Fruit fly (Drosophila melanogaster): ENCODE results near the gene His3.3B.
A peak's percentile ranks its signal among the peaks of the same experiment; 100 is the strongest.

The His3.3B gene

DNA sequence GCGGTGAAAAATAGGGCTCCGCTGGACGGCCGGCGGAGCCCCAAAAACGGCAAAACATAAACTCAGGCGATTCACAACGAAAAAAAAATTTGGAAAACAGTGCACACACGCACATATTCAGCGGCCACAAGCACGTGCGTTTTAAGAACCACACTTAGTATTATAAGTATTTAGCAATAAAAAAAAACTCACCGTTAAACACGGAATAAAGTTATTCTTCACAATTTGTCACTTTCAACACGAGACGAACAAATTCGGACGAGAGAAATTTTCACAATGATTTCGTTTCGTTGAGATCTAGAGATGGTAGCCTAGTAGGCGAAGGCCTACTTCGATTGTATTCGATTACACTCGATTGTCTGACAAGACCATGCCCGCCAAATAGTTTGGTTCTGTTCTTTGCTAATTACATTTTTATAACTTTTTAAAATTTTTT, at the start of gene His3.3B:
Gene His3.3B (minus strand): TSS at position 282 of the 436 bp plus-strand sequence.
- TF ChIP-seq CG17801 (GFP tag; optimal IDR thresholded peaks at IDR 0.05; ENCODE audit: partially characterized antibody): no peak

DNA sequence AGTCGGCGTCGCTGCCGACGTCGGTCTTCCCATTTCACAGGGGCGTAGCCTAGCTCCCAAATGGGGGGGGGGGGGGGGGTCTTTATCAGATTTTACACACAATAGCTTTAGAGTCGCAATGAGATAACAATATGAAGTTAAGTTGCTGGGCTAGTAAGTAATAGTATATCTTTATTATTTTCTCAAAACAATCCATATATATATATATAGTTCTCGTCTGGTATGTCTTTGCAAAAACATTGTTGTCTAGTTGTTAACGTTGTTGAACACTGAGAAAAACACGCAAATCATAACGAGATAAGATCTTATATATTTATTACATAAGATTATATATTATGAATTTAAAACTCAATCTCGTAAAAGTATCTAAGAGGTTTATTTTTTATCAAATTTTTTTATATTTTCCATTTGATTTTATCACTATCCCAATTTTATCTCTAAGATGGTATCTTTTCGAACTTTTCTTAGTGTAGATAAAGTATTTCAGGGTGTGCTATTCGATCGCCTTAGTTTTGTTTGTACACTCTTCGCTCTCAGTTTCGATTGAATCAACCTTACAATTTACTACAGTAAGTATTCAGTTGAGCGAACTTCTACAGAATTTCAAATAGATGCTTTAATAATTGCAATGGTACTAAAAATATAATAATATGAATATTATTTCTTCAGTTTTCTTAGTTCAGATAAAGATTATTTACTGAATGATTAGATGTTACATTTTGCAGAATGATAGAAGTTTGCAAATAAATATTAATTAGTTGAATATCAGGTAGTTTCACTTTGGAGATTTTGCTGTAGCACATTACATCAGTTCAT, 45.6 kb upstream of the His3.3B start:
- TF ChIP-seq CG17801 (GFP tag; optimal IDR thresholded peaks at IDR 0.05; ENCODE audit: partially characterized antibody): peak; percentile 49

DNA sequence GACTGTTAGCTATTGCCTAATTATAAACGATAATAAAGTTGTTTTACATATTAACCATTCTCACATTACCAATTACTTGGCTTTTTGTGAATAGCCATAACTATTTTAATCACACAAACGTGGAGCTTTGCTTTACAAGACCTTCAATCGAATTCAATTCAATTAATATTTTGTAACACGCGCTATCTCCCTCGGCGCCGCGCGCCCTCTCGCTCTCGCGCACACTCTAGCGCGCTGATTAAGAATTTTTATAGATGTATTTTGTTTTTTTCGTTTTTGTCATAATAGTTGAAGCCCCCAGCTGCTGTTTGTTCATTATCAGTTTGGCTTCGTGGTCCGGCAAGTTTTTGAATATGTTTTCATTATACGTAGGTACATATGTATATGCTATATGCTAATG, 44.6 kb upstream of the His3.3B start:
- TF ChIP-seq CG17801 (GFP tag; optimal IDR thresholded peaks at IDR 0.05; ENCODE audit: partially characterized antibody): no peak

DNA sequence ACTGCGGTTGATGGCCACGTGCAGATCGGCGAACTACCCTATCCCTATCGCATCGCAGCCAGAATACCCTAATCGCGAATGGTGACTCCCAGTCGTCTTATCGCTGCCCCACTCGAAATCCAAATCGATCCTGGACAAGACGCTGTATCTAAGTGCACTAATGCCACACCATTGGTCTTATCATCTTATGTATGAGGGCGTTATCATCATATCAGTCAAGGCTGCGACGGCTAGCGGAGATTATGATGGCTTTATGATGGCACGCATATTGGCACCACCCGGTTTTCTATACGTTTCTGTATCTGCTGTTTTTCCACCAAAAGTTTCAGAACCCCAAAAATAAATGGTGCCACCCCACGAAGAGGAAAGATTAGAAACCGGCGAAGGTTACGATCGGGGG, 43.8 kb upstream of the His3.3B start:
- TF ChIP-seq CG17801 (GFP tag; optimal IDR thresholded peaks at IDR 0.05; ENCODE audit: partially characterized antibody): no peak

DNA sequence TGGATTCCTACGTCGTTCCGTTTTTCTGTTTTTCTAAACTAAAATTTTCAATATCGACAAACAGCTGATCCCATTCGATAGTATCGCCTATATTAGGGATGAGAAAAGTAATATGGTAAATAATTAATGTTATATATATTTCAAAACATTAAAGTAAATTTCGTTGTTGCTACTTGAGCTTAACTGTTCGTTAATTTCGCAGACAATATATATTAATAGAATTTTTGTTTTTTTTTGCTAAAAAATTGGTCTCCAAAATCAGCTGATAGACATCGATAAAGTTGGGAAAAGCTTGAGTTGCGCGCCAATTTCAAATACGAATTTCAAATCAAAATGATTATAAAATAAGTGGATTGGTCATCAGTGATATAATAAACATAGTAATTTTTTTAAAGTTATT, 39.9 kb upstream of the His3.3B start, which contains the start of gene CG12118:
Gene CG12118 (minus strand): TSS at position 53 of the 400 bp plus-strand sequence.
- TF ChIP-seq CG17801 (GFP tag; optimal IDR thresholded peaks at IDR 0.05; ENCODE audit: partially characterized antibody): peak; percentile 89

DNA sequence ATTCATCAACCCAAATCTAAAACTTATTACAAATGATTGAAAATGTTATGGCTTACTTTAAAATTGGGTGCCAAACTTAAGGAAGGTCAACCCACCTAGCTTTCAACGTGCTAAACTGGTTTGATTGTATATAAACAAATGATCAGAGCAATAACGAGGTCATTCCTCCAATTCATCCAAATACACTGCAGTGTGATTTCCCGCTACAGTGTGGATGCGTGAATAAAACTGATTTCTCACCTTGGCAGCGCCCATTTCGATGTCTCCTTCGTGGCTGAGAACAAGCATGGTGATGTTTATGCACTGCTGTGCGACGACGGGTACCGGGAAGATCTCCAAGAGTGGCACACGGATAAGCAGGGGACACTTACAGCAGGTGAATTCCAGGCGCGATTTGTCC, 38.8 kb upstream of the His3.3B start:
- no peak for TF ChIP-seq CG17801 (GFP tag; optimal IDR thresholded peaks at IDR 0.05; ENCODE audit: partially characterized antibody)

DNA sequence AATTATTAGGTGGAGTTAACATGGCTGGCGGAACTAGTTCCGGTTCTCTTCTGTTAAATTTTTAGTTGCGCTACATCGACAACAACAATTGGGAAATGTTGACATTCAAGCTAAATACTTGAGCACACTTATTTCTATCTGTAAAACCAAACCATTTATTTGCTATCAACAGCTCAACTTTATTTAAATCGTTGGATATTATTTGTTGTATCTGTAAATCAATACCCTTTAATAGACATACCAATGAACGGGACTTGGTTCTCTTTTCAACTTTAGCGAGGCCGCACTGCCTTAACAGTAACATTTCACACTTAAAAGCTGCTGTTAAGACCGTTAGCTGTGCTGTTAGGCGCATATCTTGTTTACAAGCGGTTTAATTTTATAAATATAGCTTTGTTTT, 37.1 kb upstream of the His3.3B start, which contains the start of gene CG12106:
Gene CG12106 (plus strand): TSS at position 295 of the 400 bp plus-strand sequence.
- peak; percentile 70 for TF ChIP-seq CG17801 (GFP tag; optimal IDR thresholded peaks at IDR 0.05; ENCODE audit: partially characterized antibody)

DNA sequence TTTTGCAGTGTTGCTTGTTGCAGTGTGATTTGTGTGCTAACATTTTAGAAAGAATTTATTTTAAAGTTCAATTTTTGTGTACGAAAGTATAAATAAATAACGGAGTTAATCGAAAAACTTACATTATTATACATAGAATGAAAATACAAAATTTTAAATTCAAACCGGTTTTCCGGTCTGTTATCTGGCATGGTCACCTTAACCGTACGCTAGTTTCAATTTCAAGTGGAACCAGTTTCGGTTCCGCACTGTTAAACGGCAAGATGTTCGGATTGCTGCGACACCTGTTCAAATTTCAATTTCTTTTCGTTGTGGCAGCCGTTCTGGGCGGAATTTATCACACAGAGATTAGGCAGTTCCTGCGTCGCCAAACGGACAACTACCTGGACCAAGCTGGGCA, 36.0 kb upstream of the His3.3B start, which contains the start of gene CG12056:
Gene CG12056 (plus strand): TSS at position 241 of the 400 bp plus-strand sequence.
- TF ChIP-seq CG17801 (GFP tag; optimal IDR thresholded peaks at IDR 0.05; ENCODE audit: partially characterized antibody): no peak

DNA sequence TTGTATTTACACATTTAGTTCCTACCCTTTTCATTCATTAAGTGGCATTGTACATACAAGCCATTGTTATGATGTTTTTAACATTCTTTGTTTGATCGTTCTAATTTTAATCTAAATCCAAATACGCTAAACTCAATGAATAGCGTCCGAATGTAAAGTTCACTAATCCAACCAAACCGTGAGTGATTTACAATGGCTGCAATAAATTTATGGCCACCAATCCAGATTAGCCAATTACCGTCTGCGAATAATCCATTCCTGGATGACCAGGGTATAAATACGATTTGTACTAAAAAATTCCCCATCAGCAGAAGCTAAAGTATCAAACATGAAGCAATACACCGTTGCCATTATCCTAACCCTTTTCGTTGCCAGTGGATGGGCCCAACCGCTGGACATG, 34.9 kb upstream of the His3.3B start, which contains the start of gene CG12057:
Gene CG12057 (plus strand): TSS at position 301 of the 400 bp plus-strand sequence.
- no peak for TF ChIP-seq CG17801 (GFP tag; optimal IDR thresholded peaks at IDR 0.05; ENCODE audit: partially characterized antibody)

DNA sequence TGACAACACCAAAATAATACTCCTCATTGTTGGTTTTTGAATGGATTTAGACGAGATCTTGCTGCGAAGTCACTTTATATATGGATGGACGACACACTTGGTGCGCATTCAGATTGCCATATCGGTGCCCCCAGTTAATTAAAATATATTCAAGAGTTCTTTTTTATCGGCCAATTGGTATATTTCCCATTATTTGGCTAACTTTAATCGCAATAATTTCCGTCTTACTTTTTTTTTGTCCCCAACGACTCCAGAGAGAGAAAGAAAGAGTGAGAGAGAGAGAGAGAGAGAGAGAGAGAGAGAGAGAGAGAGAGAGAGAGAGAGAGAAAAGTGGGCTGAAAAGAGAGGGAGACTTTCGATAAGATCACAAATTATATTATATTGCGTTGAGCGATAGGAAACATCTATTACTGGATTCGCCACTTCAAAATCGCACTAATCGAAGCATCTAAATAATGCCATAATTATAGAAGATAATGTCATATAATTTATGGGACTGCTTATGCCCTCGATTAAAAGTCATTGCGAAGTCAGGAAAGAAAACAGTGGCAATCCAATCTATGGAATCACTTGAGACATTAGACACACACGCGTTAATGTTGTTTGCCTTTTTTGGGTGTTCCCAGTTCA, 34.2 kb upstream of the His3.3B start, which contains the start of gene CG12115:
Gene CG12115 (minus strand): TSS at position 51 of the 630 bp plus-strand sequence.
- TF ChIP-seq CG17801 (GFP tag; optimal IDR thresholded peaks at IDR 0.05; ENCODE audit: partially characterized antibody): no peak

DNA sequence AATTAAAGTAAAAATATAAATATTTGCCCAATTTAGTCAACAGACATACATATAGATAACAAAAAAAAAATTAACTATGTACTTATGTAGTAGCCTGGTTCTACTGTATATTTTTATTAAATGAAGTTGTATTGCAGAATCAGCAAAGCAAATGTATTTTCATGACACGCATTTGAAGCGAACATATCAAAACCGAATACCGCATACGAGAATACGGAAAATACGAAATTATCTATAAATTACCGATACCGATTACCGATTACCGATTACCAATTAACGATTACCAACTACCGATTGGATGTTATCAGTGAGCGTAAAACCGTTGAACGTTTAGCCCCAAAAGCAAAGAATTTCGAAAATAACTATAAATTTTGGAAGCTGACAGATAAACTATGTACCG, 31.0 kb upstream of the His3.3B start:
- TF ChIP-seq CG17801 (GFP tag; optimal IDR thresholded peaks at IDR 0.05; ENCODE audit: partially characterized antibody): no peak

DNA sequence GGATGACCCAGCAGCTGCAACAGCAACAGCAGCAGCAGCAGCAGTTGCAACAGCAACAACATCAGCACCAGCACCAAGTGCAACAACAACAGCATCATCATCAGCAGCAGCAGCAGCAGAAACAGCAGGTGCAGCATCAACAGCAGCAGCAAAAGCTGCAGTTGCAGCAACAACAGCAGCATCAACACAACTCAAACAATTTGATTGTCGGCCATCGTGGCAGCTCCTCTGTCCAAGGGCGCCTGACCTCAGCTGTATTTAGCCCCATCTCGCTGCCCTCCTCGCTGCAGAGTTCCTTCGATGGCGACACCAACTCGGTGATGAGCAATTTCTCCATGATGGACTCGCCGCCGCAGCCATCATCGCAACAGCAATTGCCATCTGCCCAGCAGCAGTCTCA, 11.8 kb upstream of the His3.3B start:
- no peak for TF ChIP-seq CG17801 (GFP tag; optimal IDR thresholded peaks at IDR 0.05; ENCODE audit: partially characterized antibody)

DNA sequence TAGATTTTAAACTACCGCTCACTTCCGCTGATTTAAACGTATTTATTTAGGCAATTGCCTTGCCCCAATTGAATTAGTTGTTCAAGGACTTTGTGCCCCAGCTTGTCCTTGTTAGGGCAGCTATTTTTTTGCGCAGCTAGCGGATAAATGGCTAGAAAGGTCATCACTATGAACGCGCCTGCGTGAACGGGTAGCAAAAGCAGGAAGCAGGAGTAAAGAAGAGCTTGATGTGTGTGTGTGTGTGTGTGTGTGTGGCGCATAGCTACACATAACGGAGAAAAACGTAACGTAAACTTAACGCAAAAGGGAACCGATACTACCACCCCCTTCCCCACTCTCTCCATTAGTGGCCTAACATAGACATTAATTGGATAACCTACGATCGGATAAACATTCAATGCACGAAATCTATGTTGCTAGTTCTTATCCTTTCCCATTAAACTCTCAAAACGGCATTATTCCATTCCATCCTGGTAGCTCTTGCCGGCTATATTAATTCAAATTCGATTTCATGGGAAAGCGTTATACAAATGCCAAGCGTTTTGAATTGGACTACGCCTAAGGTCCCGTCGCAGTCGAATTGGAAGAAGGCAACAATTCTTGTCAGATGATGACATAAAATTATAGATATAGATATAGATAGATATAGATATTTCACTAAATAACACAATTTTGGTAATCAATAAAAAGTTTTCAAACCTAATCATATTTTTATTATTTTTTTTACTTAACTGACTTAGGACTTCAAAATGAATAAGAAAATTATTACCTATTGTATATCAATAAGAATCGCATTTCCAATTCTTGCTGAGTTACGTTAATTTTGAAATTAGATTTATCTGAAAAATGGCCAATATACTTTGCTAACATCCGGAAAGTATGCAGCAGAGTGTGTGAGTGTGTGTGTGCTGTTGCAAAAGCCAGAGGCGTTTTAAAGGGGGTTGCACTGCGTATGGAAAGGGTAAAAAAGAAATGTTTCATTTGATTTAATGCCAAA, 8.3 kb upstream of the His3.3B start:
- TF ChIP-seq CG17801 (GFP tag; optimal IDR thresholded peaks at IDR 0.05; ENCODE audit: partially characterized antibody): no peak

DNA sequence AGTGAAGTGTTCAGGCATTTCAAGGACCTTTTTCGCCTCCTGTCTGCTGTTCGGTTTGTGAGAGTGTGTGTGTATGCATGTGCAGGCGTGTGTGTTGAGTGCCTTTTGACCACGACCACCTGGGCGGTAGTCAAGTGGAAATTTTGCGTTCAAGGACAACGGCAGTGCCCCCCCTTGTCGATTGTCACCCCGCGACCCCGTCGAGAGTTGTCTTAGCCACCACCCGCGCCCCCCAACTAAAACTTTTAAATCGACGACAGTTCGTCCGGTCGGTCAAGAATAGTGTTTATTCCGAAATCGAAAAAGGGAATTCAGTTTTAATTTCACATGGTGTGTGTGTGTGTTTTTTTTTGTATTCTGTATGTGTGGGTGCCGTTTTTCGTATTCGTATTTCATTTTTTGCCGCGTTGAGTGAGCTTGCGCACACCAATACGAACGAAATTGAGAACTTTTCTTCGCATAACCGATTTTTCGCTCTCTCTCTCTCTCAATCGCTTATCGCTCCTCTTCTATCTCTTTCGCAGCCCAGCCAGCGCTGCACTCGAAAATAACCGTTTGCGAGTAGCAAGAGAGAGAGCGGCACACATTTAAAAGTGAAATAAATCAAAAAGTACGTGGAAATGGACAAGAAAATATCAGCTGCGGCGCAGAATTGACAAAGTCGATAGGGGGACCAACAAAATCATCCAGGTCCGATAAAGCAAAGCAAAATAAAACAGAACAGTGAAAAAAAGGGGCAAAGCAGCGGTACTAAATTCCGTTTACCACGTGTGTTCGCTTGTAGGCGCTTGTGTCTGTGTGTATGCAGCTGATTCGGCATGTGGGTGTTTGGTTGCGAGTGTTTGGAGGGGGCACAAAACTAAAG, 7.4 kb upstream of the His3.3B start:
- TF ChIP-seq CG17801 (GFP tag; optimal IDR thresholded peaks at IDR 0.05; ENCODE audit: partially characterized antibody): peak; percentile 67
